Fruit fly (Drosophila melanogaster): ENCODE measurements around the gene Eig71Ee.
A peak's percentile ranks its signal among the peaks of the same experiment; 100 is the strongest.

The Eig71Ee gene

dm6 chr3L:15704250-15704985 is 48.6 kb upstream of the Eig71Ee start (continued):
- TF ChIP-seq Dip3 (GFP tag; optimal IDR thresholded peaks at IDR 0.05): no peak
- peak; percentile 88 for TF ChIP-seq Vsx1 (GFP tag; optimal IDR thresholded peaks at IDR 0.05)
- peak; percentile 77 for TF ChIP-seq CG31441 (GFP tag; IDR thresholded peaks at IDR 0.05)
- peak; percentile 87 for TF ChIP-seq nmo (GFP tag; optimal IDR thresholded peaks at IDR 0.05)
- TF ChIP-seq NfI (GFP tag; optimal IDR thresholded peaks at IDR 0.05): peak; percentile 6
- peak; percentile 39 for TF ChIP-seq CG18599 (GFP tag; optimal IDR thresholded peaks at IDR 0.05)
- peak in 1 of 2 experiments; percentile 4 for TF ChIP-seq crp (GFP tag; optimal IDR thresholded peaks at IDR 0.05)
- peak; percentile 48; the same call in 1 of the 3 replicates for TF ChIP-seq otp (GFP tag; IDR thresholded peaks at IDR 0.05)
- no peak for TF ChIP-seq bbx (GFP tag; IDR thresholded peaks at IDR 0.05; ENCODE audit: partially characterized antibody)
- peak; percentile 85 for TF ChIP-seq dmrt11E (tag; optimal IDR thresholded peaks at IDR 0.05)
- TF ChIP-seq H15 (GFP tag; IDR thresholded peaks at IDR 0.05): 0 out of 3 replicates have a peak, but pooled peaks have one; percentile 15
- 0 out of 2 replicates have a peak, but pooled peaks have one; percentile 24 for TF ChIP-seq Atf6 (GFP tag; IDR thresholded peaks at IDR 0.05)
- TF ChIP-seq CG8924 (tag; optimal IDR thresholded peaks at IDR 0.05): peak; percentile 72
- no peak for TF ChIP-seq bowl (GFP tag; IDR thresholded peaks at IDR 0.05)
- no peak for TF ChIP-seq CG8089 (GFP tag; optimal IDR thresholded peaks at IDR 0.05)
- 0 out of 2 replicates have a peak, but pooled peaks have one; percentile 22 for TF ChIP-seq sim (GFP tag; IDR thresholded peaks at IDR 0.05)
- TF ChIP-seq CG6654 (GFP tag; optimal IDR thresholded peaks at IDR 0.05): peak; percentile 40
- TF ChIP-seq Doc3 (GFP tag; IDR thresholded peaks at IDR 0.05; ENCODE audit: partially characterized antibody): no peak
- TF ChIP-seq CG3995 (GFP tag; optimal IDR thresholded peaks at IDR 0.05): no peak
- TF ChIP-seq CG10654 (GFP tag; optimal IDR thresholded peaks at IDR 0.05): peak; percentile 7
- no peak for TF ChIP-seq CG10321 (GFP tag; IDR thresholded peaks at IDR 0.05)
- no peak for TF ChIP-seq CG13296 (GFP tag; optimal IDR thresholded peaks at IDR 0.05)
- TF ChIP-seq CG12744 (GFP tag; optimal IDR thresholded peaks at IDR 0.05): no peak
- no peak for TF ChIP-seq nom (GFP tag; optimal IDR thresholded peaks at IDR 0.05)
- no peak for TF ChIP-seq NC2β (GFP tag; optimal IDR thresholded peaks at IDR 0.05)
- no peak for TF ChIP-seq gce (GFP tag; IDR thresholded peaks at IDR 0.05)
- peak in 1 of 2 experiments; percentile 24 for TF ChIP-seq dpn (GFP tag; optimal IDR thresholded peaks at IDR 0.05)
- peak; percentile 52; the same call in 1 of the 3 replicates for TF ChIP-seq CG11695 (GFP tag; IDR thresholded peaks at IDR 0.05)
- TF ChIP-seq cad (GFP tag; optimal IDR thresholded peaks at IDR 0.05): no peak
- TF ChIP-seq CG12071 (GFP tag; optimal IDR thresholded peaks at IDR 0.05): no peak
- TF ChIP-seq CG8359 (GFP tag; optimal IDR thresholded peaks at IDR 0.05; ENCODE audit: borderline replicate concordance): peak; percentile 3
- TF ChIP-seq Xrp1 (GFP tag; IDR thresholded peaks at IDR 0.05): peak; percentile 66
- no peak for TF ChIP-seq CG34422 (GFP tag; IDR thresholded peaks at IDR 0.05)
- TF ChIP-seq CG33557 (GFP tag; optimal IDR thresholded peaks at IDR 0.05): peak; percentile 57
- TF ChIP-seq CG18011 (GFP tag; optimal IDR thresholded peaks at IDR 0.05): no peak
- TF ChIP-seq E2f2 (GFP tag; IDR thresholded peaks at IDR 0.05): peak; percentile 9; the same call in 1 of the 2 replicates
- TF ChIP-seq CG17829 (tag; optimal IDR thresholded peaks at IDR 0.05): peak; percentile 74
- no peak for TF ChIP-seq stc (GFP tag; IDR thresholded peaks at IDR 0.05)
- peak; percentile 56 for TF ChIP-seq Nf-YB (GFP tag; optimal IDR thresholded peaks at IDR 0.05)
- TF ChIP-seq CG10147 (GFP tag; optimal IDR thresholded peaks at IDR 0.05): peak; percentile 16
- no peak for TF ChIP-seq hth (optimal IDR thresholded peaks at IDR 0.05)
- no peak for TF ChIP-seq Bgb (GFP tag; IDR thresholded peaks at IDR 0.05; ENCODE audit: partially characterized antibody)
- peak; percentile 21; the same call in 1 of the 3 replicates for TF ChIP-seq dysf (GFP tag; IDR thresholded peaks at IDR 0.05)
- no peak for TF ChIP-seq unc-4 (GFP tag; IDR thresholded peaks at IDR 0.05; ENCODE audit: partially characterized antibody)
- TF ChIP-seq CG1233 (GFP tag; optimal IDR thresholded peaks at IDR 0.05): peak; percentile 46
- TF ChIP-seq CG10209 (GFP tag; optimal IDR thresholded peaks at IDR 0.05): peak; percentile 62
- TF ChIP-seq row (GFP tag; IDR thresholded peaks at IDR 0.05): peak; percentile 74
- TF ChIP-seq jing (GFP tag; optimal IDR thresholded peaks at IDR 0.05): peak; percentile 4
